Worm (Caenorhabditis elegans) whole organism, L3 larva: ENCODE measurements around the gene F16G10.6.

Experiments
- ZK546.5 ChIP-seq: sonication (generic microtip); optimal IDR thresholded peaks from 2 replicates; lab custom pipeline; 2017; ENCODE audit warnings: missing biosample characterization, missing genetic modification characterization
- ama-1 ChIP-seq: fragments of 150-350 bp; optimal IDR thresholded peaks from 2 replicates; lab custom pipeline; 2018
- ceh-16 ChIP-seq: sonication (generic microtip); optimal IDR thresholded peaks from 2 replicates; lab custom pipeline; 2017; ENCODE audit warnings: missing biosample characterization, missing genetic modification characterization
- elt-1 ChIP-seq: fragments of 150-350 bp; optimal IDR thresholded peaks from 2 replicates; lab custom pipeline; 2014; ENCODE audit warnings: missing biosample characterization, missing genetic modification characterization
- elt-2 ChIP-seq: sonication (generic microtip); optimal IDR thresholded peaks from 2 replicates; lab custom pipeline; 2016; ENCODE audit warnings: missing genetic modification reagents, mild to moderate bottlenecking, missing genetic modification characterization, missing compliant biosample characterization
- nhr-12 ChIP-seq: fragments of 150-350 bp; optimal IDR thresholded peaks from 2 replicates; lab custom pipeline; 2014; ENCODE audit warnings: missing biosample characterization, missing genetic modification characterization
- pha-4 ChIP-seq: fragments of 150-350 bp; optimal IDR thresholded peaks from 2 replicates; lab custom pipeline; 2014; ENCODE audit warnings: missing biosample characterization, missing genetic modification reagents, missing genetic modification characterization
- tbx-2 ChIP-seq: sonication (generic microtip); optimal IDR thresholded peaks from 2 replicates; lab custom pipeline; 2016; ENCODE audit warnings: mild to moderate bottlenecking, missing genetic modification characterization, missing compliant biosample characterization
- unc-39 ChIP-seq: sonication (generic microtip); optimal IDR thresholded peaks from 4 replicates; lab custom pipeline; 2017; ENCODE audit warnings: missing biosample characterization, missing genetic modification characterization

ce11 chrII:2354476-2354875 lies 23.2 kb downstream of the F16G10.6 start, which contains the start of gene F43C11.2:
- TF ChIP-seq nhr-12 (tag; lab: Kevin White, UChicago) (no peak), ZK546.5 (tag; lab: Kevin White, UChicago) (no peak), ama-1 (lab: Kevin White, UChicago) (no peak), pha-4 (tag; lab: Kevin White, UChicago) (no peak), ceh-16 (tag; lab: Kevin White, UChicago) (no peak), elt-2 (tag; lab: Kevin White, UChicago) (no peak), elt-1 (no peak), tbx-2 (no peak), unc-39 (tag; lab: Kevin White, UChicago) (no peak)
